Fruit fly (Drosophila melanogaster): ENCODE results near the gene Zip71B.

Zip71B gene

DNA sequence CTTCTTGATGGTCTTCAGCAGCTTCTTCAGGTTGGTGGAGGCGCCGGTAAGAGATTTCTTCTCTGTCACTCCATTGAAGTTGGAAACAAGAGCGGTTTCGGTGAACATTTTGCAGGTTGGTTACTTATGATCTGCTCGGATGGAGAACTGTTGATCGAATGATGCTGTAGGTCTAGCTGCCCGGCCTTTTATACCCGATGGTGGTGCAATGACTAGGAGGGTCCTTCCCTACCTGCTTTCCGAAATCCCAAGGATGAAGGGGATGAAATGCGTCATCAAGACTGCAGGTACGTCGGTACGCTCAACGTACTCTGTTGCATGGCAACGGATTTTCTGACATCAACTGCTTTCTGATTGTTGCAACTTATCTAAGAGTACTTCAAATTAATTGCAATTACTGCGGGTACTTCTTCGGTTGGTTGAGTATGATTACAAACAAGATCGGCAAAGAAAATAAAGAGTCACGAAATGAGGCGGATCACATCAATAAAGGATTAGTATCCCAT, 46.1 kb upstream of the Zip71B start, which contains the start of gene BobA (continued):
- no peak for TF ChIP-seq tll (GFP tag; optimal IDR thresholded peaks at IDR 0.05)
- no peak for TF ChIP-seq CG17802 (tag; optimal IDR thresholded peaks at IDR 0.05)
- no peak for TF ChIP-seq luna (GFP tag; optimal IDR thresholded peaks at IDR 0.05)
- TF ChIP-seq chm (GFP tag; IDR thresholded peaks at IDR 0.05), result peak; percentile 46; the same call in 1 of the 2 replicates
- TF ChIP-seq Ets65A (GFP tag), result peak; percentile 70
- no peak for TF ChIP-seq CG11085 (GFP tag; IDR thresholded peaks at IDR 0.05)
- TF ChIP-seq CG2199 (GFP tag; IDR thresholded peaks at IDR 0.05), result peak; percentile 53; the same call in 1 of the 3 replicates
- TF ChIP-seq sc (optimal IDR thresholded peaks at IDR 0.05), result no peak
- no peak for TF ChIP-seq sc (GFP tag; optimal IDR thresholded peaks at IDR 0.05)
- no peak for TF ChIP-seq prd (optimal IDR thresholded peaks at IDR 0.05)
- TF ChIP-seq prd (GFP tag; IDR thresholded peaks at IDR 0.05), result peak; percentile 40; the same call in 1 of the 3 replicates
- TF ChIP-seq zen (tag; optimal IDR thresholded peaks at IDR 0.05), result peak; percentile 5
- no peak for TF ChIP-seq MESR4 (GFP tag; optimal IDR thresholded peaks at IDR 0.05)
- no peak for TF ChIP-seq kah (GFP tag; optimal IDR thresholded peaks at IDR 0.05)
- TF ChIP-seq Tbp (GFP tag; optimal IDR thresholded peaks at IDR 0.05), result peak; percentile 50
- no peak for TF ChIP-seq cwo (GFP tag; optimal IDR thresholded peaks at IDR 0.05)
- TF ChIP-seq CG3995 (GFP tag; optimal IDR thresholded peaks at IDR 0.05), result no peak

DNA sequence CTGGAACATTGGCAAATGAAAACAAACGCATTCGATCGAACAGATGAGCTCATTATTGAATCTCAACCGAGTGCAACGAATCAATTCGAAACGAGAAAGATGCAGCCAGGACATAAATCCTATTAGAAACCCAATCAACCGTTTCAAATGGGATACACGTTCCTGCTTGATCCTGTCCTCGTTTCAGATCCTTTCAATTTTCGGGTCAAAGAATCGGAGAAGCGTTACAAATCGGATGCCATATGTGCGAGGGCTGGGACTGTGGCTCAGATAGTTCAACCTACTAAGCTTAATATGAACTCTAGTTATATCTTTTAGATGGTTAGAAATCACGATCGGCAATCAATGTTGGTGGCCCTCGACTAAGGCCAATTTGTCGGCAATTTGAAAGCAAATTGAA, 42.1 kb upstream of the Zip71B start:
- TF ChIP-seq luna (GFP tag; optimal IDR thresholded peaks at IDR 0.05) (no peak), Med (GFP tag) (no peak), twi (tag; optimal IDR thresholded peaks at IDR 0.05) (peak; percentile 74), gsb-n (tag; optimal IDR thresholded peaks at IDR 0.05) (peak; percentile 76), dysf (GFP tag; IDR thresholded peaks at IDR 0.05) (no peak), unpg (GFP tag; optimal IDR thresholded peaks at IDR 0.05) (no peak), Elba2 (GFP tag; optimal IDR thresholded peaks at IDR 0.05) (peak; percentile 1), insv (GFP tag; optimal IDR thresholded peaks at IDR 0.05) (peak in 1 of 2 experiments; percentile 81)

DNA sequence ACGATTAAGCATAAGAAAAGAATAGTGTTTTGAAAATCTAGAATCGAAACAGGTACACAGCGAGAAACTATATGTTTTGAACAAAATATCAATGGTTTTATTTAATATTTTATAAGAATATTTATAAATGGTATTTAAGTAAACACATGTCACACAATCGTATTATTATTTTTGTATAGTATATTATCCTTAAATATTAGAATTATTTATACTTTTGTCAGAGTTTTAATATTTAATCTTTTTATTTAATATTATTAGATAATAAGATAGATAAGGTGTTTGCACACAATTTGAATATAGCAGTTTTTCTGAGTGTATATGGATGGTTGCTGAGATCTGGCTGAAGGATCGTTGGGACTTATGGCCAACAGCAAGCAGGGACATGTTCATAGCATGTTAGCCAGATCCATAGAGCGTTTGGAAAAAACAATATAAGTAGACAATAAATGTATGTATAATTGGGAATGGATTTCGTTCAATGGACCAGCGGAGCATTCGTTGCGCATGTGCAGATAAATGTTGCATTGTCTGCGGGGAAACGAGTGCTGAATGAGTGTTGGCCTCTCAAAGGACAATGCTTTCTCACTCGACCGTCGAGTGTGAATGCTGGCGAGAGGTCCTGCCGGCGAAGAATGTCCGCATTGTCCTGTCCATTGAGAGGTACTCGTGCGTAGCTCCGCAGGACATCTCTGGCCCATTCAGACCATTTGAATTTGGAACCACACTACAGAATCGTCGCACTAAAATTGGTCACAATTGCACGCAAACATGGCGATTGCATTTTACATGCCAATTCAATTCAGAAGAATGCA, 39.0 kb upstream of the Zip71B start:
- TF ChIP-seq CG11504 (tag; optimal IDR thresholded peaks at IDR 0.05), result no peak
- no peak for TF ChIP-seq crol (GFP tag; IDR thresholded peaks at IDR 0.05)
- no peak for TF ChIP-seq CG17912 (GFP tag; optimal IDR thresholded peaks at IDR 0.05)
- TF ChIP-seq esg (GFP tag; conservative IDR thresholded peaks at IDR 0.05), result no peak
- no peak for TF ChIP-seq Fer3 (tag; optimal IDR thresholded peaks at IDR 0.05)
- no peak for TF ChIP-seq CG7987 (GFP tag; optimal IDR thresholded peaks at IDR 0.05)
- peak; percentile 27 for TF ChIP-seq gem (tag; optimal IDR thresholded peaks at IDR 0.05)
- no peak for TF ChIP-seq CG7839 (tag; optimal IDR thresholded peaks at IDR 0.05)
- TF ChIP-seq CG17385 (GFP tag; optimal IDR thresholded peaks at IDR 0.05), result no peak
- TF ChIP-seq tx (GFP tag; optimal IDR thresholded peaks at IDR 0.05), result no peak
- TF ChIP-seq ro (GFP tag; IDR thresholded peaks at IDR 0.05), result no peak
- TF ChIP-seq CG10209 (GFP tag; optimal IDR thresholded peaks at IDR 0.05), result no peak
- TF ChIP-seq CG32532 (GFP tag; IDR thresholded peaks at IDR 0.05), result no peak
- TF ChIP-seq ATbp (GFP tag; optimal IDR thresholded peaks at IDR 0.05), result no peak
- peak; percentile 33; the same call in 1 of the 3 replicates for TF ChIP-seq CG17361 (GFP tag; IDR thresholded peaks at IDR 0.05)
- no peak for TF ChIP-seq CG6272 (GFP tag; IDR thresholded peaks at IDR 0.05)
- no peak for TF ChIP-seq CG18599 (GFP tag; optimal IDR thresholded peaks at IDR 0.05)
- no peak for TF ChIP-seq CG11723 (GFP tag; optimal IDR thresholded peaks at IDR 0.05)
- TF ChIP-seq dmrt11E (tag; optimal IDR thresholded peaks at IDR 0.05), result peak; percentile 58
- TF ChIP-seq CG10431 (GFP tag; optimal IDR thresholded peaks at IDR 0.05), result no peak
- no peak for TF ChIP-seq CoRest (tag; optimal IDR thresholded peaks at IDR 0.05)
- no peak for TF ChIP-seq NFAT (GFP tag; IDR thresholded peaks at IDR 0.05)
- no peak for TF ChIP-seq usp (GFP tag; optimal IDR thresholded peaks at IDR 0.05)
- TF ChIP-seq Camta (GFP tag; optimal IDR thresholded peaks at IDR 0.05), result no peak
